In the genomic region with DNA sequence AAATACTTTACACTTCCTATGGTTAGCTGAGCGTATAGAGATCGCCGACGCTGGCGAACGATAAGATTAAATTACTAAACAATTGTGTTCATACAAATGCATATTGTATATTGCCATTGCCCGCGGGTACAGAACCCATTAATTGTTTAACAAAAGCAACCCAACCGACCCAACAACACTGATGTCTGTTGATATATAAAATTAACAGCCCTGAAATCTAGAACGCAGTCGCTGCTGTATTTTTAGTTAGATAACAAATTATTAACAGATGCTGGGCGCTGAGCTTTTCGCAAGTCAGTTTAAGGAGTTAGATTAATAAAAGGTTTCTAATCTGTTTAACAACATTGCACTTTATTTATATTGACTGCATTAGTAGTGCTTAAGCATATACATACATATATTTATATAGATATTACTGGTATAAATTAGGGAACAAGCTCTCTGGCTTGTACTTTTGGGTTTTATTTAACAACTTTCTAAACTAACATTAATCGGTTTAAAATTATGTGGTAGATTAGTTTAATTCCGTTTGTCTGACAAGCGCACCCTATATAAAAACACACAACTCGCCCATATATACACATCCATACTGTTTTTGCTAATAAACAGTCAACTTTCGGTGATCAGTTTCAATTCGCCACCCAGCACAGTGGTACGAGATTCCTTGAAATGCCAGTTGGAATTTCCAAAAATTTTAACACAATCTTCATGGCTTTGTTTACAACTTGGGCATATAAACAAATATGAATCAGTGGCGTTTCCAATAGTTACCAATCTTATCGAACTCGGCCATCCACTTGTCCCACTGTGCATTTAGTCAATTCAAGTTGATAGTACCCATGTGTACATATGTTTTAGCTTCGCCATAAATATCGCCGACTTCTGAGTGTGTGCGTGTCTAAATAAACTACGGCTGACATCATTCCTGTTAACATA, we compare ENCODE assay signal across 1 fruit fly cellular context.
A peak's percentile ranks its signal among the peaks of the same experiment; 100 is the strongest.
TF ChIP-seq lines count a peak whose summit lies in the region.

No protein-coding gene starts in this region.

TF ChIP-seq in whole organism, embryonic, 481 proteins besides CTCF, POLR2A, EP300 and RAD21 (continued from another document and continues in another):
- peak; percentile 87 for TF ChIP-seq pho (GFP tag; optimal IDR thresholded peaks at IDR 0.05; lab: Kevin White, UChicago)
- peak; percentile 82 for TF ChIP-seq H2.0 (GFP tag; IDR thresholded peaks at IDR 0.05; lab: Robert Waterston, UW)
- TF ChIP-seq CG12744 (GFP tag; optimal IDR thresholded peaks at IDR 0.05; lab: Kevin White, UChicago) = peak; percentile 75
- TF ChIP-seq CG8290 (GFP tag; optimal IDR thresholded peaks at IDR 0.05; lab: Kevin White, UChicago) = no peak
- peak in 1 of 2 experiments; percentile 94 for TF ChIP-seq CG8290 (tag; optimal IDR thresholded peaks at IDR 0.05; lab: Kevin White, UChicago)
- TF ChIP-seq CG8478 (optimal IDR thresholded peaks at IDR 0.05; lab: Kevin White, UChicago) = no peak
- peak; percentile 94 for TF ChIP-seq CG11695 (GFP tag; IDR thresholded peaks at IDR 0.05; lab: Robert Waterston, UW)
- peak; percentile 51 for TF ChIP-seq bigmax (GFP tag; optimal IDR thresholded peaks at IDR 0.05; lab: Kevin White, UChicago)
- TF ChIP-seq CG11456 (GFP tag; IDR thresholded peaks at IDR 0.05; lab: Robert Waterston, UW) = peak; percentile 93
- TF ChIP-seq hbn (GFP tag; IDR thresholded peaks at IDR 0.05; lab: Robert Waterston, UW; ENCODE audit: partially characterized antibody) = no peak
- TF ChIP-seq Dfd (GFP tag; optimal IDR thresholded peaks at IDR 0.05; lab: Kevin White, UChicago) = no peak
- peak; percentile 90 for TF ChIP-seq HLH3B (GFP tag; IDR thresholded peaks at IDR 0.05; lab: Robert Waterston, UW)
- peak; percentile 81 for TF ChIP-seq Rx (GFP tag; IDR thresholded peaks at IDR 0.05; lab: Robert Waterston, UW)
- TF ChIP-seq toy (GFP tag; IDR thresholded peaks at IDR 0.05; lab: Robert Waterston, UW) = peak; percentile 84
- TF ChIP-seq CG13624 (GFP tag; optimal IDR thresholded peaks at IDR 0.05; lab: Kevin White, UChicago) = peak; percentile 95
- peak; percentile 68 for TF ChIP-seq dati (GFP tag; IDR thresholded peaks at IDR 0.05; lab: Robert Waterston, UW)
- no peak for TF ChIP-seq cad (GFP tag; optimal IDR thresholded peaks at IDR 0.05; lab: Kevin White, UChicago)
- peak; percentile 69 for TF ChIP-seq Sox100B (GFP tag; optimal IDR thresholded peaks at IDR 0.05; lab: Kevin White, UChicago)
- TF ChIP-seq CG33557 (GFP tag; optimal IDR thresholded peaks at IDR 0.05; lab: Kevin White, UChicago) = no peak
- TF ChIP-seq lbe (GFP tag; optimal IDR thresholded peaks at IDR 0.05; lab: Kevin White, UChicago) = peak; percentile 95
- peak; percentile 84 to 92 for TF ChIP-seq dpn (GFP tag; optimal IDR thresholded peaks at IDR 0.05; lab: Kevin White, UChicago)
- TF ChIP-seq Hr51 (GFP tag; optimal IDR thresholded peaks at IDR 0.05; lab: Kevin White, UChicago) = peak in 1 of 2 experiments; percentile 65
- peak; percentile 93 for TF ChIP-seq ems (GFP tag; optimal IDR thresholded peaks at IDR 0.05; lab: Kevin White, UChicago)
- peak; percentile 83 for TF ChIP-seq CG10366 (GFP tag; IDR thresholded peaks at IDR 0.05; lab: Robert Waterston, UW)
- TF ChIP-seq eyg (GFP tag; optimal IDR thresholded peaks at IDR 0.05; lab: Kevin White, UChicago) = peak; percentile 90
- TF ChIP-seq usp (GFP tag; optimal IDR thresholded peaks at IDR 0.05; lab: Kevin White, UChicago) = no peak
- no peak; the same call in 2 of the 3 replicates for TF ChIP-seq croc (GFP tag; conservative IDR thresholded peaks at IDR 0.05; lab: Robert Waterston, UW)
- peak; percentile 83 for TF ChIP-seq Blimp-1 (GFP tag; optimal IDR thresholded peaks at IDR 0.05; lab: Kevin White, UChicago)
- TF ChIP-seq slou (GFP tag; optimal IDR thresholded peaks at IDR 0.05; lab: Kevin White, UChicago) = peak; percentile 81
- peak; percentile 71 for TF ChIP-seq CG12391 (tag; optimal IDR thresholded peaks at IDR 0.05; lab: Kevin White, UChicago)
- peak; percentile 95 for TF ChIP-seq sens (GFP tag; lab: Kevin White, UChicago)
- TF ChIP-seq cas (GFP tag; IDR thresholded peaks at IDR 0.05; lab: Robert Waterston, UW) = peak; percentile 91
- TF ChIP-seq CG42726 (GFP tag; IDR thresholded peaks at IDR 0.05; lab: Robert Waterston, UW; ENCODE audit: partially characterized antibody) = no peak
- peak; percentile 94 for TF ChIP-seq caup (GFP tag; optimal IDR thresholded peaks at IDR 0.05; lab: Kevin White, UChicago; ENCODE audit: severe bottlenecking)
- no peak for TF ChIP-seq twi (tag; optimal IDR thresholded peaks at IDR 0.05; lab: Kevin White, UChicago)
- peak; percentile 65 for TF ChIP-seq CG6254 (GFP tag; optimal IDR thresholded peaks at IDR 0.05; lab: Kevin White, UChicago)
- peak; percentile 30 for TF ChIP-seq CG17568 (GFP tag; optimal IDR thresholded peaks at IDR 0.05; lab: Kevin White, UChicago)
- TF ChIP-seq CG14441 (GFP tag; IDR thresholded peaks at IDR 0.05; lab: Robert Waterston, UW) = peak; percentile 95
- TF ChIP-seq schlank (tag; optimal IDR thresholded peaks at IDR 0.05; lab: Kevin White, UChicago) = peak; percentile 92
- peak; percentile 93 for TF ChIP-seq HHEX (GFP tag; optimal IDR thresholded peaks at IDR 0.05; lab: Kevin White, UChicago)
- peak; percentile 85 for TF ChIP-seq CG15011 (GFP tag; optimal IDR thresholded peaks at IDR 0.05; lab: Kevin White, UChicago)
- TF ChIP-seq hb (GFP tag; IDR thresholded peaks at IDR 0.05; lab: Robert Waterston, UW; ENCODE audit: partially characterized antibody) = no peak
- TF ChIP-seq PHDP (tag; optimal IDR thresholded peaks at IDR 0.05; lab: Kevin White, UChicago) = peak; percentile 87
- peak; percentile 65; the same call in 1 of the 2 replicates for TF ChIP-seq peb (GFP tag; IDR thresholded peaks at IDR 0.05; lab: Robert Waterston, UW)
- peak; percentile 58 for TF ChIP-seq Sry-δ (GFP tag; optimal IDR thresholded peaks at IDR 0.05; lab: Kevin White, UChicago)
- TF ChIP-seq yki (optimal IDR thresholded peaks at IDR 0.05; lab: Kevin White, UChicago) = no peak
- peak; percentile 54 for TF ChIP-seq CG13775 (GFP tag; optimal IDR thresholded peaks at IDR 0.05; lab: Kevin White, UChicago)
- TF ChIP-seq CG8359 (GFP tag; optimal IDR thresholded peaks at IDR 0.05; lab: Kevin White, UChicago; ENCODE audit: borderline replicate concordance) = peak; percentile 58
- peak; percentile 92 for TF ChIP-seq al (GFP tag; IDR thresholded peaks at IDR 0.05; lab: Robert Waterston, UW)
- TF ChIP-seq CG6854 (GFP tag; optimal IDR thresholded peaks at IDR 0.05; lab: Kevin White, UChicago) = peak; percentile 89
- peak; percentile 12 for TF ChIP-seq CG1529 (GFP tag; optimal IDR thresholded peaks at IDR 0.05; lab: Kevin White, UChicago)
- peak; percentile 90 for TF ChIP-seq CG9727 (GFP tag; optimal IDR thresholded peaks at IDR 0.05; lab: Kevin White, UChicago)
- no peak for TF ChIP-seq HLHmδ (GFP tag; optimal IDR thresholded peaks at IDR 0.05; lab: Kevin White, UChicago)
- peak; percentile 68 for TF ChIP-seq CG9876 (GFP tag; optimal IDR thresholded peaks at IDR 0.05; lab: Kevin White, UChicago)
- no peak for TF ChIP-seq CG11504 (tag; optimal IDR thresholded peaks at IDR 0.05; lab: Kevin White, UChicago)
- peak; percentile 94 for TF ChIP-seq zfh2 (GFP tag; optimal IDR thresholded peaks at IDR 0.05; lab: Kevin White, UChicago)
- TF ChIP-seq CG3281 (GFP tag; optimal IDR thresholded peaks at IDR 0.05; lab: Kevin White, UChicago) = peak; percentile 96
- TF ChIP-seq zfh1 (GFP tag; IDR thresholded peaks at IDR 0.05; lab: Robert Waterston, UW) = peak; percentile 91
- no peak for TF ChIP-seq CG15601 (tag; optimal IDR thresholded peaks at IDR 0.05; lab: Kevin White, UChicago)
- peak; percentile 59 for TF ChIP-seq CG10321 (GFP tag; IDR thresholded peaks at IDR 0.05; lab: Robert Waterston, UW)
- TF ChIP-seq CG11398 (GFP tag; optimal IDR thresholded peaks at IDR 0.05; lab: Kevin White, UChicago) = peak; percentile 67
- no peak for TF ChIP-seq oc (tag; optimal IDR thresholded peaks at IDR 0.05; lab: Kevin White, UChicago)
- TF ChIP-seq vfl (GFP tag; optimal IDR thresholded peaks at IDR 0.05; lab: Kevin White, UChicago) = peak; percentile 86
- peak; percentile 73 for TF ChIP-seq odd (GFP tag; optimal IDR thresholded peaks at IDR 0.05; lab: Kevin White, UChicago)
- TF ChIP-seq gfzf (GFP tag; optimal IDR thresholded peaks at IDR 0.05; lab: Kevin White, UChicago) = no peak
- peak; percentile 52 for TF ChIP-seq CG16815 (GFP tag; optimal IDR thresholded peaks at IDR 0.05; lab: Kevin White, UChicago)
- TF ChIP-seq CG17829 (tag; optimal IDR thresholded peaks at IDR 0.05; lab: Kevin White, UChicago) = peak; percentile 74
- TF ChIP-seq NC2β (GFP tag; optimal IDR thresholded peaks at IDR 0.05; lab: Kevin White, UChicago) = peak; percentile 84
- peak; percentile 87 for TF ChIP-seq scrt (GFP tag; optimal IDR thresholded peaks at IDR 0.05; lab: Kevin White, UChicago)
- TF ChIP-seq ab (GFP tag; optimal IDR thresholded peaks at IDR 0.05; lab: Kevin White, UChicago) = peak; percentile 65
- peak; percentile 85 for TF ChIP-seq CG7372 (GFP tag; IDR thresholded peaks at IDR 0.05; lab: Robert Waterston, UW)
- no peak for TF ChIP-seq CG1832 (GFP tag; optimal IDR thresholded peaks at IDR 0.05; lab: Kevin White, UChicago)
- TF ChIP-seq CG12659 (GFP tag; optimal IDR thresholded peaks at IDR 0.05; lab: Kevin White, UChicago) = peak; percentile 79
- peak; percentile 82 for TF ChIP-seq fd96Cb (tag; optimal IDR thresholded peaks at IDR 0.05; lab: Kevin White, UChicago)
- peak; percentile 88 for TF ChIP-seq pb (GFP tag; optimal IDR thresholded peaks at IDR 0.05; lab: Kevin White, UChicago)
- peak; percentile 67 for TF ChIP-seq CG18619 (GFP tag; optimal IDR thresholded peaks at IDR 0.05; lab: Kevin White, UChicago)
- no peak for TF ChIP-seq CG9797 (GFP tag; optimal IDR thresholded peaks at IDR 0.05; lab: Kevin White, UChicago)
- TF ChIP-seq dmrt11E (tag; optimal IDR thresholded peaks at IDR 0.05; lab: Kevin White, UChicago) = peak; percentile 25
- peak; percentile 24 for TF ChIP-seq Nf-YB (GFP tag; optimal IDR thresholded peaks at IDR 0.05; lab: Kevin White, UChicago)
- no peak for TF ChIP-seq Opbp (GFP tag; IDR thresholded peaks at IDR 0.05; lab: Robert Waterston, UW; ENCODE audit: partially characterized antibody)
- peak; percentile 76 for TF ChIP-seq CG17328 (GFP tag; IDR thresholded peaks at IDR 0.05; lab: Robert Waterston, UW)
- TF ChIP-seq ap (GFP tag; IDR thresholded peaks at IDR 0.05; lab: Robert Waterston, UW) = peak; percentile 70
- TF ChIP-seq sqz (GFP tag; optimal IDR thresholded peaks at IDR 0.05; lab: Kevin White, UChicago) = no peak
- no peak for TF ChIP-seq CG6791 (GFP tag; IDR thresholded peaks at IDR 0.05; lab: Robert Waterston, UW; ENCODE audit: partially characterized antibody)
- no peak for TF ChIP-seq unc-4 (GFP tag; IDR thresholded peaks at IDR 0.05; lab: Robert Waterston, UW; ENCODE audit: partially characterized antibody)
- TF ChIP-seq bcd (GFP tag; optimal IDR thresholded peaks at IDR 0.05; lab: Kevin White, UChicago) = peak; percentile 92
- TF ChIP-seq Neu2 (GFP tag; optimal IDR thresholded peaks at IDR 0.05; lab: Kevin White, UChicago; ENCODE audit: borderline replicate concordance) = peak; percentile 61
- TF ChIP-seq CG12299 (tag; optimal IDR thresholded peaks at IDR 0.05; lab: Kevin White, UChicago) = peak; percentile 66
- peak; percentile 28 for TF ChIP-seq CG4707 (GFP tag; optimal IDR thresholded peaks at IDR 0.05; lab: Kevin White, UChicago)
- TF ChIP-seq D19B (GFP tag; optimal IDR thresholded peaks at IDR 0.05; lab: Kevin White, UChicago) = peak; percentile 87
- TF ChIP-seq Lhr (GFP tag; optimal IDR thresholded peaks at IDR 0.05; lab: Kevin White, UChicago) = no peak
- peak; percentile 69 for TF ChIP-seq tx (GFP tag; optimal IDR thresholded peaks at IDR 0.05; lab: Kevin White, UChicago)
- peak; percentile 74 for TF ChIP-seq Mad (GFP tag; optimal IDR thresholded peaks at IDR 0.05; lab: Kevin White, UChicago)
- peak; percentile 82 for TF ChIP-seq Sox102F (GFP tag; optimal IDR thresholded peaks at IDR 0.05; lab: Kevin White, UChicago)
- TF ChIP-seq CG8944 (GFP tag; optimal IDR thresholded peaks at IDR 0.05; lab: Kevin White, UChicago) = peak; percentile 70
- TF ChIP-seq ro (GFP tag; IDR thresholded peaks at IDR 0.05; lab: Robert Waterston, UW) = peak; percentile 58
- peak; percentile 42 for TF ChIP-seq Ssrp (tag; optimal IDR thresholded peaks at IDR 0.05; lab: Kevin White, UChicago)
- peak; percentile 63 for TF ChIP-seq sima (GFP tag; optimal IDR thresholded peaks at IDR 0.05; lab: Kevin White, UChicago)
- TF ChIP-seq bowl (GFP tag; IDR thresholded peaks at IDR 0.05; lab: Robert Waterston, UW) = peak; percentile 68; the same call in 1 of the 2 replicates
- TF ChIP-seq br (optimal IDR thresholded peaks at IDR 0.05; lab: Kevin White, UChicago) = no peak
- TF ChIP-seq Mrtf (GFP tag; IDR thresholded peaks at IDR 0.05; lab: Robert Waterston, UW) = peak; percentile 88
- TF ChIP-seq CG7357 (GFP tag; IDR thresholded peaks at IDR 0.05; lab: Robert Waterston, UW) = peak; percentile 73; the same call in 2 of the 3 replicates
- TF ChIP-seq sc (optimal IDR thresholded peaks at IDR 0.05; lab: Kevin White, UChicago) = no peak
- TF ChIP-seq sc (GFP tag; optimal IDR thresholded peaks at IDR 0.05; lab: Kevin White, UChicago) = peak; percentile 17
- TF ChIP-seq CG1602 (GFP tag; optimal IDR thresholded peaks at IDR 0.05; lab: Kevin White, UChicago) = peak; percentile 63
- peak; percentile 64 for TF ChIP-seq CG17802 (tag; optimal IDR thresholded peaks at IDR 0.05; lab: Kevin White, UChicago)
- no peak for TF ChIP-seq CG30020 (tag; optimal IDR thresholded peaks at IDR 0.05; lab: Kevin White, UChicago)
- TF ChIP-seq tup (GFP tag; optimal IDR thresholded peaks at IDR 0.05; lab: Kevin White, UChicago) = peak; percentile 61
- peak; percentile 82 for TF ChIP-seq ttk (GFP tag; IDR thresholded peaks at IDR 0.05; lab: Robert Waterston, UW)
- TF ChIP-seq bab2 (GFP tag; optimal IDR thresholded peaks at IDR 0.05; lab: Kevin White, UChicago) = peak; percentile 91
- peak; percentile 57 for TF ChIP-seq Atf3 (GFP tag; optimal IDR thresholded peaks at IDR 0.05; lab: Kevin White, UChicago)
- TF ChIP-seq CG9437 (GFP tag; optimal IDR thresholded peaks at IDR 0.05; lab: Kevin White, UChicago) = peak; percentile 61
- no peak for TF ChIP-seq Jarid2 (GFP tag; optimal IDR thresholded peaks at IDR 0.05; lab: Kevin White, UChicago)
- peak; percentile 95 for TF ChIP-seq Antp (GFP tag; optimal IDR thresholded peaks at IDR 0.05; lab: Kevin White, UChicago)
- TF ChIP-seq Hsf (GFP tag; optimal IDR thresholded peaks at IDR 0.05; lab: Kevin White, UChicago) = peak; percentile 81
- peak; percentile 57 for TF ChIP-seq Spps (tag; optimal IDR thresholded peaks at IDR 0.05; lab: Kevin White, UChicago)
- no peak for TF ChIP-seq HLH4C (GFP tag; IDR thresholded peaks at IDR 0.05; lab: Robert Waterston, UW; ENCODE audit: partially characterized antibody)
- peak; percentile 21 for TF ChIP-seq pfk (GFP tag; optimal IDR thresholded peaks at IDR 0.05; lab: Kevin White, UChicago)
- TF ChIP-seq sisA (GFP tag; IDR thresholded peaks at IDR 0.05; lab: Robert Waterston, UW) = peak; percentile 86
